Worm (Caenorhabditis elegans) whole organism, mixed stage, embryonic: ENCODE data around the gene amx-1.

Source experiments
- M03D4.4 ChIP-seq: sonication (generic microtip); optimal IDR thresholded peaks from 2 replicates; lab custom pipeline; 2017; ENCODE audit warnings: mild to moderate bottlenecking, missing genetic modification characterization, missing compliant biosample characterization
- bed-3 ChIP-seq: fragments of 200-800 bp; sonication (Bioruptor generic); optimal IDR thresholded peaks from 3 replicates; lab custom pipeline; 2018; ENCODE audit warnings: mild to moderate bottlenecking, missing genetic modification characterization, moderate library complexity, missing compliant biosample characterization
- blmp-1 ChIP-seq: fragments of 150-350 bp; optimal IDR thresholded peaks from 2 replicates; lab custom pipeline; 2014; ENCODE audit warnings: missing biosample characterization, missing genetic modification characterization
- ceh-39 ChIP-seq: fragments of 150-350 bp; optimal IDR thresholded peaks from 2 replicates; lab custom pipeline; 2014; ENCODE audit warnings: missing biosample characterization, missing genetic modification characterization
- ceh-43 ChIP-seq: fragments of 200-800 bp; sonication (Bioruptor generic); optimal IDR thresholded peaks from 2 replicates; lab custom pipeline; 2018; ENCODE audit warnings: mild to moderate bottlenecking, missing genetic modification characterization, moderate library complexity, missing compliant biosample characterization
- ceh-83 ChIP-seq: fragments of 200-800 bp; sonication (Bioruptor generic); optimal IDR thresholded peaks from 2 replicates; lab custom pipeline; 2018; ENCODE audit warnings: mild to moderate bottlenecking, missing genetic modification characterization, missing compliant biosample characterization
- ces-1 ChIP-seq: fragments of 150-350 bp; optimal IDR thresholded peaks from 2 replicates; lab custom pipeline; 2014; ENCODE audit warnings: missing biosample characterization, missing genetic modification reagents, missing genetic modification characterization
- cnd-1 ChIP-seq: fragments of 200-800 bp; sonication (Bioruptor generic); optimal IDR thresholded peaks from 2 replicates; lab custom pipeline; 2018; ENCODE audit warnings: mild to moderate bottlenecking, missing genetic modification characterization, missing compliant biosample characterization
- elt-3 ChIP-seq: fragments of 150-350 bp; optimal IDR thresholded peaks from 2 replicates; lab custom pipeline; 2014; ENCODE audit warnings: missing biosample characterization, missing genetic modification characterization
- ham-2 ChIP-seq: fragments of 200-800 bp; sonication (Bioruptor generic); optimal IDR thresholded peaks from 2 replicates; lab custom pipeline; 2018; ENCODE audit warnings: mild to moderate bottlenecking, missing genetic modification characterization, missing compliant biosample characterization
- lin-32 ChIP-seq: fragments of 200-800 bp; sonication (Bioruptor generic); optimal IDR thresholded peaks from 2 replicates; lab custom pipeline; 2018; ENCODE audit warnings: mild to moderate bottlenecking, missing genetic modification characterization, missing compliant biosample characterization
- lsy-2 ChIP-seq: fragments of 150-350 bp; optimal IDR thresholded peaks from 2 replicates; lab custom pipeline; 2014; ENCODE audit warnings: missing biosample characterization, missing genetic modification characterization
- mab-5 ChIP-seq: fragments of 150-350 bp; optimal IDR thresholded peaks from 2 replicates; lab custom pipeline; 2014; ENCODE audit warnings: missing biosample characterization, missing genetic modification characterization
- mls-2 ChIP-seq: sonication (generic microtip); optimal IDR thresholded peaks from 2 replicates; lab custom pipeline; 2016; ENCODE audit warnings: mild to moderate bottlenecking, missing genetic modification characterization, moderate library complexity, missing compliant biosample characterization
- nhr-12 ChIP-seq: fragments of 150-350 bp; optimal IDR thresholded peaks from 2 replicates; lab custom pipeline; 2014; ENCODE audit warnings: missing biosample characterization, missing genetic modification characterization
- nhr-2 ChIP-seq: fragments of 150-350 bp; optimal IDR thresholded peaks from 2 replicates; lab custom pipeline; 2014; ENCODE audit warnings: missing biosample characterization, missing genetic modification characterization
- nhr-237 ChIP-seq: fragments of 150-350 bp; optimal IDR thresholded peaks from 2 replicates; lab custom pipeline; 2014; ENCODE audit warnings: missing biosample characterization, missing genetic modification characterization
- nhr-28 ChIP-seq: fragments of 150-350 bp; optimal IDR thresholded peaks from 2 replicates; lab custom pipeline; 2014; ENCODE audit warnings: missing biosample characterization, missing genetic modification characterization
- nhr-76 ChIP-seq: sonication (generic microtip); optimal IDR thresholded peaks from 2 replicates; lab custom pipeline; 2017; ENCODE audit warnings: missing biosample characterization, missing genetic modification characterization
- pha-4 ChIP-seq: fragments of 150-350 bp; optimal IDR thresholded peaks from 2 replicates; lab custom pipeline; 2018; ENCODE audit warnings: missing biosample characterization, missing genetic modification reagents, missing genetic modification characterization
- sem-2 ChIP-seq: fragments of 200-800 bp; sonication (Bioruptor generic); optimal IDR thresholded peaks from 2 replicates; lab custom pipeline; 2018; ENCODE audit warnings: mild to moderate bottlenecking, missing genetic modification characterization, missing compliant biosample characterization
- snpc-4 ChIP-seq: fragments of 150-350 bp; optimal IDR thresholded peaks from 2 replicates; lab custom pipeline; 2014; ENCODE audit warnings: missing biosample characterization, missing genetic modification characterization
- sptf-1 ChIP-seq: sonication (generic microtip); optimal IDR thresholded peaks from 2 replicates; lab custom pipeline; 2017; ENCODE audit warnings: mild to moderate bottlenecking, missing genetic modification characterization, moderate library complexity, missing compliant biosample characterization
- unc-120 ChIP-seq: sonication (generic microtip); optimal IDR thresholded peaks from 2 replicates; lab custom pipeline; 2017; ENCODE audit warnings: missing genetic modification characterization, missing compliant biosample characterization; ENCODE audit not compliant: poor library complexity, severe bottlenecking
- unc-39 ChIP-seq: fragments of 150-350 bp; optimal IDR thresholded peaks from 2 replicates; lab custom pipeline; 2014; ENCODE audit warnings: missing biosample characterization, missing genetic modification characterization
- unc-62 ChIP-seq: fragments of 150-350 bp; optimal IDR thresholded peaks from 2 replicates; lab custom pipeline; 2014; ENCODE audit warnings: missing biosample characterization, missing genetic modification reagents, missing genetic modification characterization
- zip-8 ChIP-seq: fragments of 150-350 bp; optimal IDR thresholded peaks from 2 replicates; lab custom pipeline; 2014; ENCODE audit warnings: missing biosample characterization, missing genetic modification characterization
- ztf-11 ChIP-seq: fragments of 150-350 bp; optimal IDR thresholded peaks from 2 replicates; lab custom pipeline; 2014; ENCODE audit warnings: missing biosample characterization, missing genetic modification characterization

Gene amx-1

ce11 chrIII:3803113-3803512 lies 19.1 kb upstream of the amx-1 start:
- TF ChIP-seq bed-3 (GFP tag; lab: Kevin White, UChicago) (no peak), unc-39 (no peak), ceh-39 (tag; lab: Kevin White, UChicago) (no peak), elt-3 (tag; lab: Kevin White, UChicago) (no peak), lsy-2 (no peak), sptf-1 (tag; lab: Kevin White, UChicago) (no peak), nhr-12 (tag; lab: Kevin White, UChicago) (no peak), zip-8 (no peak), ztf-11 (no peak), mab-5 (no peak), ces-1 (GFP tag; lab: Kevin White, UChicago) (no peak), ham-2 (GFP tag; lab: Kevin White, UChicago) (no peak)

ce11 chrIII:3804422-3804821 lies 17.8 kb upstream of the amx-1 start, which contains the start of gene xbx-5:
xbx-5 (minus strand) TSS chrIII:3804477.
- no peak for TF ChIP-seq zip-8
- TF ChIP-seq nhr-12 (tag; lab: Kevin White, UChicago) = no peak
- no peak for TF ChIP-seq nhr-76
- TF ChIP-seq nhr-237 (tag; lab: Kevin White, UChicago) = no peak
- TF ChIP-seq ceh-83 = no peak
- TF ChIP-seq mls-2 = no peak
- TF ChIP-seq blmp-1 = no peak
- no peak for TF ChIP-seq cnd-1 (tag; lab: Kevin White, UChicago)
- no peak for TF ChIP-seq mab-5
- no peak for TF ChIP-seq unc-120 (tag; lab: Kevin White, UChicago)

- TF ChIP-seq nhr-12 (tag; lab: Kevin White, UChicago) (no peak), snpc-4 (no peak), ceh-43 (GFP tag; lab: Kevin White, UChicago) (no peak), nhr-2 (tag; lab: Kevin White, UChicago) (no peak), lin-32 (GFP tag; lab: Kevin White, UChicago) (no peak), sptf-1 (tag; lab: Kevin White, UChicago) (no peak)
These were observed 15.3 kb upstream of the amx-1 start for ce11 chrIII:3806883-3807282.

- peak; percentile 60 for TF ChIP-seq blmp-1
- TF ChIP-seq mls-2 = no peak
- no peak for TF ChIP-seq unc-120 (tag; lab: Kevin White, UChicago)
These were observed 14.6 kb upstream of the amx-1 start for ce11 chrIII:3807590-3807989.

- TF ChIP-seq mab-5 (no peak), bed-3 (GFP tag; lab: Kevin White, UChicago) (no peak), ceh-39 (tag; lab: Kevin White, UChicago) (no peak), zip-8 (no peak), ceh-83 (no peak), ham-2 (GFP tag; lab: Kevin White, UChicago) (no peak), nhr-237 (tag; lab: Kevin White, UChicago) (no peak), M03D4.4 (tag; lab: Kevin White, UChicago) (no peak), mls-2 (no peak), ceh-43 (GFP tag; lab: Kevin White, UChicago) (no peak), pha-4 (tag; lab: Kevin White, UChicago) (no peak), nhr-28 (tag; lab: Kevin White, UChicago) (no peak), unc-62 (GFP tag; lab: Kevin White, UChicago) (no peak), sem-2 (GFP tag; lab: Kevin White, UChicago) (no peak)
- TF ChIP-seq, all 35 proteins: peak for 0
These were observed 13.2 kb upstream of the amx-1 start, which contains the start of gene toh-1 for ce11 chrIII:3809008-3809407. toh-1 (minus strand) TSS chrIII:3809030.

- TF ChIP-seq lsy-2 = no peak
- no peak for TF ChIP-seq nhr-12 (tag; lab: Kevin White, UChicago)
- TF ChIP-seq pha-4 (tag; lab: Kevin White, UChicago) = no peak
- no peak for TF ChIP-seq M03D4.4 (tag; lab: Kevin White, UChicago)
- no peak for TF ChIP-seq ceh-83
- TF ChIP-seq sem-2 (GFP tag; lab: Kevin White, UChicago) = no peak
- TF ChIP-seq ztf-11 = no peak
- TF ChIP-seq snpc-4 = no peak
- TF ChIP-seq ham-2 (GFP tag; lab: Kevin White, UChicago) = no peak
These were observed 10.8 kb upstream of the amx-1 start for ce11 chrIII:3811375-3811924.
